Worm (Caenorhabditis elegans): ENCODE results near the gene F37A4.6.

F37A4.6 gene

DNA sequence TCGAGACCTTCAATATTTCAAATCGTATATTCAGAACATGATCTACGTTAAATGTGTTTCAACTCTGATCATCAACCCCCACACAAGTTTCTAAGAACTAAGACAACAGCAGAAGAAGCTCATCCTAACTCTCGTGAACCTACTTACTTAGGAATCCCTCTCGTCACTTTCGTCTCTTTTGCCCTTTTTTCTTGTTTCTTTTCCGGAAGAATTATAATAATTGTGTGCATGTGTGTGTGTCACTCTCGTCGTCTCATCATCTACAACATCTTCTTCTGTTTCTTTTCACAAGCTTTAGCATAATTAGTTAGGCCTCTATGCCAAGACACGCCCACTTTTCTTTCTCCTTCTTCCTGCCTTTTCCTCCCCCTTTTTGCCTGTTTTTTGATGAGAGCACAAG, 15.1 kb upstream of the F37A4.6 start (continued):
- no peak for TF ChIP-seq efl-3 (GFP tag; optimal IDR thresholded peaks at IDR 0.05)
- no peak for TF ChIP-seq zip-4 (GFP tag; optimal IDR thresholded peaks at IDR 0.05)
- no peak for TF ChIP-seq pqm-1 (tag; optimal IDR thresholded peaks at IDR 0.05)
- TF ChIP-seq grh-1 (GFP tag; IDR thresholded peaks at IDR 0.05): no peak
- no peak for TF ChIP-seq efl-1 (optimal IDR thresholded peaks at IDR 0.05)
- TF ChIP-seq efl-1 (GFP tag; optimal IDR thresholded peaks at IDR 0.05 in 1 of 2): no peak
- TF ChIP-seq ets-5 (GFP tag; IDR thresholded peaks at IDR 0.05): no peak
- no peak for TF ChIP-seq pag-3 (tag; optimal IDR thresholded peaks at IDR 0.05; ENCODE audit: borderline replicate concordance, insufficient read depth)
- TF ChIP-seq unc-130 (tag; optimal IDR thresholded peaks at IDR 0.05): no peak
- no peak for TF ChIP-seq aly-2 (tag; optimal IDR thresholded peaks at IDR 0.05)
- no peak for TF ChIP-seq lin-39 (tag; optimal IDR thresholded peaks at IDR 0.05)
- TF ChIP-seq nhr-76 (tag; optimal IDR thresholded peaks at IDR 0.05): no peak
- TF ChIP-seq mep-1 (tag; optimal IDR thresholded peaks at IDR 0.05): no peak
- no peak for TF ChIP-seq nhr-237 (tag; optimal IDR thresholded peaks at IDR 0.05)
- no peak for TF ChIP-seq F16B12.6 (tag; optimal IDR thresholded peaks at IDR 0.05)
- TF ChIP-seq egl-13 (tag; optimal IDR thresholded peaks at IDR 0.05): peak; percentile 48
- TF ChIP-seq mdl-1 (tag; optimal IDR thresholded peaks at IDR 0.05): no peak

DNA sequence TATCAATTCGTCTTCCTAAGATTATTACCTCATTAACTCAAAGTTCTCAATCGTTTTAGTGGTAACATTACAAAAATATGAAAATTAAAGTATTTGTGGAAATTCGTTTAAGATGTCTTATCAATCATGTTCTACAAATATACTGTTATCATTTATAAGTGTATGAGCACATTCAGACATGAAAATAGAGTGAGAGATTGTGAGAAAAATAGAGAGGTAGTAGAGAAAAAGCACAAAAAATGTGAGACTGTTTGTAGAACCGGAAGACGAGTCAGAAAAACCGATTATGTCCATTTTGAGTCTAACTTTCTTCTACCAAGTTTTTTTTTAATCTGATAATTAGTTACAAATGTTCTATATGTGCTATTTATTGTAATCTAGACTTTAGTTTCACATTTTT, 12.3 kb upstream of the F37A4.6 start:
- TF ChIP-seq elt-2 (tag; optimal IDR thresholded peaks at IDR 0.05): peak; percentile 73
- TF ChIP-seq lin-35 (GFP tag; optimal IDR thresholded peaks at IDR 0.05): peak in 1 of 2 experiments; percentile 20
- TF ChIP-seq xbp-1 (tag; optimal IDR thresholded peaks at IDR 0.05): no peak
- no peak for TF ChIP-seq vab-15 (tag; optimal IDR thresholded peaks at IDR 0.05)
- peak; percentile 23 for TF ChIP-seq lin-14 (GFP tag; optimal IDR thresholded peaks at IDR 0.05)
- TF ChIP-seq dpl-1 (GFP tag; optimal IDR thresholded peaks at IDR 0.05): no peak
- peak; percentile 58 for TF ChIP-seq pqm-1 (tag; optimal IDR thresholded peaks at IDR 0.05)
- TF ChIP-seq alr-1 (tag; optimal IDR thresholded peaks at IDR 0.05; ENCODE audit: borderline replicate concordance): no peak
- TF ChIP-seq efl-1 (optimal IDR thresholded peaks at IDR 0.05): no peak
- TF ChIP-seq efl-1 (GFP tag; optimal IDR thresholded peaks at IDR 0.05 in 1 of 2): peak in 1 of 2 experiments; percentile 57

DNA sequence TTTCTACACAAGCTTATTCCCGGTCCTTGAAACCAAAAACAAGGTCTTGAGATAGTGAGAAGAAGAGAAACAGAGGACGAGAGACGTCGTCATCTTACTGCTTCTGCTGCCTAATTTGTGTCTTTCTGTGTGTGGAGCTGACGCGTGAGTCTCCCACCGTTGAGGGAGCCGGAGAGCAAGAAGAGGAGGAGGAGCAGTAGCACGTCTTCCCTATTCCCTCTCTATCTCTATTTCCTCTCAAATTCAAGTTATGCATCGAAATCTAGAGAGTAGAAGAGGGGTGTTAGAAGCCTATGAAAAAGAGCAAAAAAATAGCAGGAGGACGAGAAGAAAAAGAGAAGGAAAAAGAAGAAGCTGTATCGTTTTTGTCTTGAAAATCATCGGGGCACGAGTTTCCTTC, 10.4 kb upstream of the F37A4.6 start:
- TF ChIP-seq C34B4.2 (tag; optimal IDR thresholded peaks at IDR 0.05) (no peak), Y116A8C.19 (tag; optimal IDR thresholded peaks at IDR 0.05; ENCODE audit: borderline replicate concordance) (no peak), swsn-7 (tag; optimal IDR thresholded peaks at IDR 0.05) (peak; percentile 47), irx-1 (tag; optimal IDR thresholded peaks at IDR 0.05) (no peak), ceh-8 (GFP tag; optimal IDR thresholded peaks at IDR 0.05) (peak; percentile 45), F16B12.6 (tag; optimal IDR thresholded peaks at IDR 0.05) (no peak), dsc-1 (tag; optimal IDR thresholded peaks at IDR 0.05) (peak; percentile 20), nhr-11 (tag; optimal IDR thresholded peaks at IDR 0.05) (no peak), tbx-2 (tag; optimal IDR thresholded peaks at IDR 0.05) (peak; percentile 56), fkh-10 (GFP tag; optimal IDR thresholded peaks at IDR 0.05) (peak; percentile 92), efl-1 (optimal IDR thresholded peaks at IDR 0.05) (peak; percentile 37 to 56), efl-1 (GFP tag; optimal IDR thresholded peaks at IDR 0.05 in 1 of 2) (peak; percentile 5 to 26), lir-3 (tag; optimal IDR thresholded peaks at IDR 0.05; ENCODE audit: poor library complexity) (no peak), ets-5 (GFP tag; IDR thresholded peaks at IDR 0.05) (no peak), fkh-8 (tag; optimal IDR thresholded peaks at IDR 0.05) (peak; percentile 70), nhr-19 (GFP tag; conservative IDR thresholded peaks at IDR 0.05) (0 out of 2 replicates have a peak, but pooled peaks have one; percentile 4), ceh-82 (tag; optimal IDR thresholded peaks at IDR 0.05) (peak in 2 of 3 experiments; percentile 34 to 71), jun-1 (tag; optimal IDR thresholded peaks at IDR 0.05) (peak; percentile 5), lin-35 (GFP tag; optimal IDR thresholded peaks at IDR 0.05) (peak in 1 of 2 experiments; percentile 15), egl-27 (tag; optimal IDR thresholded peaks at IDR 0.05) (no peak), ama-1 (optimal IDR thresholded peaks at IDR 0.05) (no peak), lin-14 (GFP tag; optimal IDR thresholded peaks at IDR 0.05) (peak; percentile 89), aha-1 (tag; optimal IDR thresholded peaks at IDR 0.05) (no peak), nhr-71 (tag; optimal IDR thresholded peaks at IDR 0.05) (peak; percentile 63), lsy-2 (tag; optimal IDR thresholded peaks at IDR 0.05) (peak in 1 of 2 experiments; percentile 59), unc-86 (tag; optimal IDR thresholded peaks at IDR 0.05) (peak; percentile 71), ceh-63 (GFP tag; optimal IDR thresholded peaks at IDR 0.05) (no peak), zip-4 (GFP tag; optimal IDR thresholded peaks at IDR 0.05) (no peak), nhr-85 (tag) (no peak), unc-62 (GFP tag; optimal IDR thresholded peaks at IDR 0.05) (no peak), lin-15B (tag; optimal IDR thresholded peaks at IDR 0.05) (no peak), unc-30 (tag; optimal IDR thresholded peaks at IDR 0.05) (no peak)

All from whole organism, L1 larva.